Worm (Caenorhabditis elegans): Measurements from ENCODE around the gene rpl-36.
A peak's percentile ranks its signal among the peaks of the same experiment; 100 is the strongest.

DNA sequence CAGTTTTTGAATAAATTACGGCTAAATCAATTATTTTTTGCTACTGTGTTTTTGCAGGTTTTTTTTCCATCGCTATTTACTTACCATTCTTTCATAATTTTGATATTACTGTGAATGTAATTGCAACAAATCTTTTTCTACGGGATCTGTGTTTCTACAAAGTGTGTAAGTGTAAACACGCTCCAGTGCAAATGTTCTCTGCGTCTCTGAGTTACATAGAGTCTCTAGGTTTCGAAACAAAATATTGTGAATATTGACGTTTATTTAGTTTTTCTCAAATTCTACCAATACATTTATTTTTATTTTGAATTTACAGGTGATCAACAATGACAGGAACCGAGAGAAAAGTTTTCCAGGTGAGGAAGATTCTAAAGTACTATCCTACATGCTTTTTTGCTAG, 4.0 kb downstream of the rpl-36 start, which contains the start of gene yju-2:
- TF ChIP-seq nhr-10 (tag; optimal IDR thresholded peaks at IDR 0.05) (no peak), R02D3.7 (tag; optimal IDR thresholded peaks at IDR 0.05) (no peak), ceh-82 (tag; optimal IDR thresholded peaks at IDR 0.05) (no peak), fos-1 (tag; optimal IDR thresholded peaks at IDR 0.05) (peak; percentile 32), nhr-11 (tag; optimal IDR thresholded peaks at IDR 0.05) (no peak), blmp-1 (tag; optimal IDR thresholded peaks at IDR 0.05; ENCODE audit: insufficient read depth) (no peak), nhr-12 (tag; optimal IDR thresholded peaks at IDR 0.05) (no peak), nhr-77 (tag; optimal IDR thresholded peaks at IDR 0.05) (no peak), elt-1 (tag; optimal IDR thresholded peaks at IDR 0.05) (no peak), ama-1 (optimal IDR thresholded peaks at IDR 0.05) (peak; percentile 15), zag-1 (tag; optimal IDR thresholded peaks at IDR 0.05) (no peak)
